Fruit fly (Drosophila melanogaster) whole organism, embryonic: Measurements from ENCODE around the gene CG8541.

ENCODE experiments used
- Adf1 ChIP-seq: fragments of 200-800 bp; sonication (Bioruptor generic); IDR thresholded peaks from 2 replicates; pipeline ENCODE4 v1.3.6; 2022; ENCODE audit warnings: missing biosample characterization, missing genetic modification characterization
- Asciz ChIP-seq: fragments of 200-800 bp; sonication (Bioruptor generic); optimal IDR thresholded peaks from 2 replicates; lab custom pipeline; 2017; ENCODE audit warnings: missing biosample characterization, mild to moderate bottlenecking, missing genetic modification characterization, missing genetic modification reagents
- CG11093 ChIP-seq: fragments of 200-800 bp; sonication (Bioruptor generic); IDR thresholded peaks from 3 replicates; pipeline ENCODE4 v1.3.6; 2022; ENCODE audit warnings: missing biosample characterization, missing genetic modification characterization
- CG11504 ChIP-seq: fragments of 200-800 bp; sonication (Bioruptor generic); optimal IDR thresholded peaks from 3 replicates; lab custom pipeline; 2019; ENCODE audit warnings: missing biosample characterization, mild to moderate bottlenecking, missing genetic modification characterization, moderate library complexity
- CG11695 ChIP-seq: fragments of 200-800 bp; sonication (Bioruptor generic); IDR thresholded peaks from 3 replicates; pipeline ENCODE4 v1.3.6; 2022; ENCODE audit warnings: missing biosample characterization, missing genetic modification characterization
- CG13296 ChIP-seq: fragments of 200-800 bp; sonication (Bioruptor generic); optimal IDR thresholded peaks from 3 replicates; lab custom pipeline; 2018; ENCODE audit warnings: missing biosample characterization, mild to moderate bottlenecking, missing genetic modification characterization
- CG13775 ChIP-seq: fragments of 200-800 bp; sonication (Bioruptor generic); optimal IDR thresholded peaks from 3 replicates; lab custom pipeline; 2017; ENCODE audit warnings: missing biosample characterization, mild to moderate bottlenecking, missing genetic modification characterization
- CG14667 ChIP-seq: fragments of 200-800 bp; sonication (Bioruptor generic); IDR thresholded peaks from 2 replicates; pipeline ENCODE4 v1.3.6; 2022; ENCODE audit warnings: missing biosample characterization, missing genetic modification characterization
- CG17829 ChIP-seq: fragments of 200-800 bp; optimal IDR thresholded peaks from 2 replicates; lab custom pipeline; 2019; ENCODE audit warnings: missing biosample characterization, mild to moderate bottlenecking, missing genetic modification characterization, moderate library complexity
- CG18011 ChIP-seq: fragments of 200-800 bp; sonication (Bioruptor generic); optimal IDR thresholded peaks from 2 replicates; lab custom pipeline; 2017; ENCODE audit warnings: missing biosample characterization, missing genetic modification characterization, mild to moderate bottlenecking, moderate library complexity, missing genotype
- CG18262 ChIP-seq: fragments of 200-800 bp; optimal IDR thresholded peaks from 3 replicates; lab custom pipeline; 2019; ENCODE audit warnings: missing biosample characterization, mild to moderate bottlenecking, missing genetic modification characterization, moderate library complexity
- CG31365 ChIP-seq: fragments of 200-800 bp; sonication (Bioruptor generic); optimal IDR thresholded peaks from 2 replicates; lab custom pipeline; 2018; ENCODE audit warnings: missing biosample characterization, mild to moderate bottlenecking, missing genetic modification characterization
- CG4360 ChIP-seq: fragments of 200-800 bp; sonication (Bioruptor generic); IDR thresholded peaks from 2 replicates; pipeline ENCODE4 v1.3.6; 2022; ENCODE audit warnings: missing biosample characterization, missing genetic modification characterization
- CG4404 ChIP-seq: fragments of 200-800 bp; sonication (Bioruptor generic); IDR thresholded peaks from 2 replicates; pipeline ENCODE4 v1.3.6; 2022; ENCODE audit warnings: missing biosample characterization, missing genetic modification characterization
- CG5180 ChIP-seq: fragments of 200-800 bp; sonication (Bioruptor generic); optimal IDR thresholded peaks from 3 replicates; lab custom pipeline; 2017; ENCODE audit warnings: missing biosample characterization, missing genetic modification characterization, mild to moderate bottlenecking, moderate library complexity, missing genetic modification reagents
- CG8290 ChIP-seq, 3 experiments: fragments of 200-800 bp; sonication (Bioruptor generic); optimal IDR thresholded peaks; 2 replicates each; lab custom pipeline; 2016 to 2019; ENCODE audit warnings: missing biosample characterization in 3 of 3, missing genetic modification characterization in 3 of 3, mild to moderate bottlenecking in 2 of 3, moderate library complexity in 1 of 3
- CG8765 ChIP-seq: fragments of 200-800 bp; sonication (Bioruptor generic); IDR thresholded peaks from 2 replicates; pipeline ENCODE4 v1.3.6; 2022; ENCODE audit warnings: missing biosample characterization, missing genetic modification characterization
- CG9215 ChIP-seq: fragments of 200-800 bp; sonication (Bioruptor generic); IDR thresholded peaks from 2 replicates; pipeline ENCODE4 v1.3.6; 2022; ENCODE audit warnings: missing biosample characterization, missing genetic modification characterization
- CG9817 ChIP-seq: fragments of 200-800 bp; sonication (Bioruptor generic); optimal IDR thresholded peaks from 2 replicates; lab custom pipeline; 2018; ENCODE audit warnings: missing biosample characterization, mild to moderate bottlenecking, missing genetic modification characterization, moderate library complexity
- CkIIα-i1 ChIP-seq: fragments of 200-800 bp; sonication (Bioruptor generic); IDR thresholded peaks from 2 replicates; pipeline ENCODE4 v1.3.6; 2022; ENCODE audit warnings: missing biosample characterization, missing genetic modification characterization
- CoRest ChIP-seq: fragments of 200-800 bp; sonication (Bioruptor generic); optimal IDR thresholded peaks from 3 replicates; lab custom pipeline; 2018; ENCODE audit warnings: missing biosample characterization, mild to moderate bottlenecking, missing genetic modification characterization, moderate library complexity
- D19B ChIP-seq: fragments of 200-800 bp; sonication (Bioruptor generic); optimal IDR thresholded peaks from 2 replicates; lab custom pipeline; 2017; ENCODE audit warnings: missing biosample characterization, mild to moderate bottlenecking, missing genetic modification characterization
- Drgx ChIP-seq: fragments of 200-800 bp; sonication (Bioruptor generic); IDR thresholded peaks from 2 replicates; pipeline ENCODE4 v1.3.6; 2022; ENCODE audit warnings: missing biosample characterization, missing genetic modification characterization
- E2f1 ChIP-seq: fragments of 200-800 bp; sonication (Bioruptor generic); IDR thresholded peaks from 2 replicates; pipeline ENCODE4 v1.3.6; 2022; ENCODE audit warnings: missing biosample characterization, missing genetic modification characterization
- Hr51 ChIP-seq, 2 experiments: fragments of 200-800 bp; sonication (Bioruptor generic); optimal IDR thresholded peaks; 2 replicates in 1 of 2; 3 replicates in 1 of 2; lab custom pipeline; 2016 to 2018; ENCODE audit warnings: missing biosample characterization in 2 of 2, missing genetic modification characterization in 2 of 2, mild to moderate bottlenecking in 1 of 2, moderate library complexity in 1 of 2
- Hsf ChIP-seq: fragments of 200-800 bp; sonication (Bioruptor generic); optimal IDR thresholded peaks from 3 replicates; lab custom pipeline; 2016; ENCODE audit warnings: missing biosample characterization, missing genetic modification characterization
- Jarid2 ChIP-seq: fragments of 200-800 bp; sonication (Bioruptor generic); optimal IDR thresholded peaks from 3 replicates; lab custom pipeline; 2017; ENCODE audit warnings: mild to moderate bottlenecking, missing biosample characterization, missing genetic modification reagents, missing genetic modification characterization
- NK7.1 ChIP-seq: fragments of 200-800 bp; sonication (Bioruptor generic); optimal IDR thresholded peaks from 3 replicates; lab custom pipeline; 2016; ENCODE audit warnings: missing biosample characterization, missing genetic modification characterization
- Neu2 ChIP-seq: fragments of 200-800 bp; sonication (Bioruptor generic); optimal IDR thresholded peaks from 3 replicates; lab custom pipeline; 2016; ENCODE audit warnings: missing biosample characterization, missing genetic modification characterization, borderline replicate concordance
- NfI ChIP-seq: fragments of 200-800 bp; sonication (Bioruptor generic); optimal IDR thresholded peaks from 3 replicates; lab custom pipeline; 2018; ENCODE audit warnings: missing biosample characterization, mild to moderate bottlenecking, missing genetic modification characterization, moderate library complexity
- Poxn ChIP-seq: fragments of 200-800 bp; sonication (Bioruptor generic); IDR thresholded peaks from 2 replicates; pipeline ENCODE4 v1.3.6; 2022; ENCODE audit warnings: missing biosample characterization, missing genetic modification characterization
- Rx ChIP-seq: fragments of 200-800 bp; sonication (Bioruptor generic); IDR thresholded peaks from 2 replicates; pipeline ENCODE4 v1.3.6; 2022; ENCODE audit warnings: missing biosample characterization, missing genetic modification characterization
- cad ChIP-seq: fragments of >200 bp; optimal IDR thresholded peaks from 2 replicates; lab custom pipeline; 2017; ENCODE audit warnings: missing biosample characterization, missing genetic modification characterization
- cg ChIP-seq: fragments of 200-800 bp; sonication (Bioruptor generic); optimal IDR thresholded peaks from 3 replicates; lab custom pipeline; 2019; ENCODE audit warnings: missing biosample characterization, mild to moderate bottlenecking, missing genetic modification characterization, moderate library complexity
- crp ChIP-seq, 2 experiments: fragments of 200-800 bp; sonication (Bioruptor generic); optimal IDR thresholded peaks; 2 replicates in 1 of 2; 3 replicates in 1 of 2; lab custom pipeline; 2017; ENCODE audit warnings: missing biosample characterization in 2 of 2, missing genetic modification characterization in 2 of 2, mild to moderate bottlenecking in 1 of 2, moderate library complexity in 1 of 2
- danr ChIP-seq: fragments of 200-800 bp; sonication (Bioruptor generic); IDR thresholded peaks from 2 replicates; pipeline ENCODE4 v1.3.6; 2022; ENCODE audit warnings: missing biosample characterization, missing genetic modification characterization
- dysf ChIP-seq: fragments of 200-800 bp; sonication (Bioruptor generic); IDR thresholded peaks from 3 replicates; pipeline ENCODE4 v1.3.6; 2022; ENCODE audit warnings: missing biosample characterization, missing genetic modification characterization
- exex ChIP-seq: fragments of 200-800 bp; sonication (Bioruptor generic); optimal IDR thresholded peaks from 4 replicates; lab custom pipeline; 2018; ENCODE audit warnings: missing biosample characterization, mild to moderate bottlenecking, missing genetic modification characterization, moderate library complexity
- gce ChIP-seq: fragments of 200-800 bp; sonication (Bioruptor generic); IDR thresholded peaks from 3 replicates; pipeline ENCODE4 v1.3.6; 2022; ENCODE audit warnings: missing biosample characterization, missing genetic modification characterization
- gsb ChIP-seq: fragments of 200-800 bp; sonication (Bioruptor generic); IDR thresholded peaks from 2 replicates; pipeline ENCODE4 v1.3.6; 2022; ENCODE audit warnings: missing biosample characterization, missing genetic modification characterization
- ken ChIP-seq: fragments of 200-800 bp; sonication (Bioruptor generic); IDR thresholded peaks from 3 replicates; pipeline ENCODE4 v1.3.6; 2022; ENCODE audit warnings: missing biosample characterization, missing genetic modification characterization
- klu ChIP-seq: fragments of 200-800 bp; sonication (Bioruptor generic); IDR thresholded peaks from 2 replicates; pipeline ENCODE4 v1.3.6; 2022; ENCODE audit warnings: missing biosample characterization, missing genetic modification characterization
- luna ChIP-seq: fragments of 200-800 bp; sonication (Bioruptor generic); optimal IDR thresholded peaks from 2 replicates; lab custom pipeline; 2016; ENCODE audit warnings: missing biosample characterization, missing genetic modification characterization
- mirr ChIP-seq: fragments of 200-800 bp; sonication (Bioruptor generic); optimal IDR thresholded peaks from 3 replicates; lab custom pipeline; 2018; ENCODE audit warnings: missing biosample characterization, mild to moderate bottlenecking, missing genetic modification characterization
- nom ChIP-seq: fragments of 200-800 bp; sonication (Bioruptor generic); optimal IDR thresholded peaks from 2 replicates; lab custom pipeline; 2017; ENCODE audit warnings: missing biosample characterization, missing genetic modification characterization, mild to moderate bottlenecking, moderate library complexity, missing genetic modification reagents
- phol ChIP-seq: fragments of 200-800 bp; sonication (Bioruptor generic); optimal IDR thresholded peaks from 3 replicates; lab custom pipeline; 2018; ENCODE audit warnings: missing biosample characterization, mild to moderate bottlenecking, missing genetic modification characterization, moderate library complexity
- pzg ChIP-seq: fragments of 200-800 bp; sonication (Bioruptor generic); optimal IDR thresholded peaks from 3 replicates; lab custom pipeline; 2018; ENCODE audit warnings: missing biosample characterization, mild to moderate bottlenecking, missing genetic modification characterization, moderate library complexity
- rib ChIP-seq: fragments of 200-800 bp; sonication (Bioruptor generic); IDR thresholded peaks from 2 replicates; pipeline ENCODE4 v1.3.6; 2022; ENCODE audit warnings: missing biosample characterization, missing genetic modification characterization
- salm ChIP-seq: fragments of 200-800 bp; sonication (Bioruptor generic); optimal IDR thresholded peaks from 2 replicates; lab custom pipeline; 2018; ENCODE audit warnings: missing biosample characterization, mild to moderate bottlenecking, missing genetic modification characterization
- seq ChIP-seq: fragments of 200-800 bp; sonication (Bioruptor generic); IDR thresholded peaks from 2 replicates; pipeline ENCODE4 v1.3.6; 2022; ENCODE audit warnings: missing biosample characterization, missing genetic modification characterization
- slbo ChIP-seq: fragments of 200-800 bp; sonication (Bioruptor generic); IDR thresholded peaks from 2 replicates; pipeline ENCODE4 v1.3.6; 2022; ENCODE audit warnings: missing biosample characterization, missing genetic modification characterization
- yki ChIP-seq: fragments of >200 bp; optimal IDR thresholded peaks from 3 replicates; lab custom pipeline; 2018

The CG8541 gene

DNA sequence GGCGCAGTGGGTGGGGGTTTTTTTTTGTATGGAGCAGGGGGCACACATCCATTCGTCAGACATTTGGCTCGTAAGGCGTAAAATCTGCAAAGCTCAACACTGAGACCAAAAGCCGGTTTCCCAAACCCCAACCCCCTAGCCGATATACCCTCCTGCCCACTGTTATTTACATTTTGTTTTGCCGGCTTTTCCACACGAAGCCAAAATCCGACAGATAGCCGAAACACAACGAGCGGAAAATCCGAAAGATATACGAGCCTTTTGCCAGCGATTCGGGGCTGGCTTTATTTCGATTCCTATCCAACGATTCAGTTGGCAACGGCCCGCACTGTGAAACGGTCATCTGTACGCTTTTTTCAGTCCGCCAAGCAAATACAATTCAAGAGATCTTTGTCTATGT, 47.8 kb upstream of the CG8541 start, which contains the start of gene CG42458 (continued):
- TF ChIP-seq Hsf (GFP tag; lab: Kevin White, UChicago) (no peak), gce (GFP tag; lab: Robert Waterston, UW) (no peak), nom (GFP tag; lab: Kevin White, UChicago) (no peak), CG11093 (GFP tag; lab: Robert Waterston, UW) (no peak), CG8290 (GFP tag; optimal IDR thresholded peaks at IDR 0.05; lab: Kevin White, UChicago) (no peak), CG8290 (tag; optimal IDR thresholded peaks at IDR 0.05; lab: Kevin White, UChicago) (peak in 1 of 2 experiments; percentile 29), CG8765 (GFP tag; lab: Robert Waterston, UW) (no peak), Poxn (no peak), D19B (GFP tag; lab: Kevin White, UChicago) (no peak), CG18011 (no peak), yki (lab: Kevin White, UChicago) (no peak), pzg (GFP tag; lab: Kevin White, UChicago) (no peak), CG18262 (tag; lab: Kevin White, UChicago) (no peak), CG14667 (no peak), gsb (no peak), dysf (no peak), Rx (GFP tag; lab: Robert Waterston, UW) (no peak), luna (GFP tag; lab: Kevin White, UChicago) (no peak), NfI (no peak), CG5180 (GFP tag; lab: Kevin White, UChicago) (no peak), danr (GFP tag; lab: Robert Waterston, UW) (no peak), NK7.1 (GFP tag; lab: Kevin White, UChicago) (no peak), cad (no peak), CG9817 (tag; lab: Kevin White, UChicago) (no peak), CG13296 (no peak), Drgx (GFP tag; lab: Robert Waterston, UW) (no peak), seq (GFP tag; lab: Robert Waterston, UW) (peak; percentile 7; the same call in 1 of the 2 replicates), CG11504 (peak; percentile 72), E2f1 (GFP tag; lab: Robert Waterston, UW) (no peak), CG4360 (GFP tag; lab: Robert Waterston, UW) (no peak), Jarid2 (peak; percentile 63), CG9215 (GFP tag; lab: Robert Waterston, UW) (no peak), CG11695 (GFP tag; lab: Robert Waterston, UW) (no peak), Asciz (GFP tag; lab: Kevin White, UChicago) (no peak), CkIIα-i1 (GFP tag; lab: Robert Waterston, UW) (no peak), rib (no peak), phol (no peak), Neu2 (GFP tag; lab: Kevin White, UChicago) (no peak), CG13775 (GFP tag; lab: Kevin White, UChicago) (no peak), cg (GFP tag; lab: Kevin White, UChicago) (no peak), Adf1 (GFP tag; lab: Robert Waterston, UW) (peak; percentile 38; the same call in 1 of the 2 replicates), CG31365 (tag; lab: Kevin White, UChicago) (no peak), CoRest (tag; lab: Kevin White, UChicago) (no peak), klu (GFP tag; lab: Robert Waterston, UW) (no peak), ken (no peak), Hr51 (GFP tag; optimal IDR thresholded peaks at IDR 0.05; lab: Kevin White, UChicago) (no peak), mirr (no peak), salm (tag; lab: Kevin White, UChicago) (no peak), exex (tag; lab: Kevin White, UChicago) (no peak), CG17829 (tag; lab: Kevin White, UChicago) (no peak), crp (GFP tag; optimal IDR thresholded peaks at IDR 0.05; lab: Kevin White, UChicago) (no peak), CG4404 (GFP tag; lab: Robert Waterston, UW) (no peak), slbo (GFP tag; lab: Robert Waterston, UW) (no peak)
